Fruit fly (Drosophila melanogaster) whole organism, embryonic: ENCODE data around the gene Mtr3.

ENCODE experiments used
- CG10267 ChIP-seq: fragments of 200-800 bp; sonication (Bioruptor generic); optimal IDR thresholded peaks from 2 replicates; lab custom pipeline; 2018; ENCODE audit warnings: missing biosample characterization, mild to moderate bottlenecking, missing genetic modification characterization, moderate library complexity
- CG10366 ChIP-seq: fragments of 200-800 bp; sonication (Bioruptor generic); IDR thresholded peaks from 2 replicates; pipeline ENCODE4 v1.3.6; 2022; ENCODE audit warnings: missing biosample characterization, missing genetic modification characterization
- CG12391 ChIP-seq: fragments of 200-800 bp; sonication (Bioruptor generic); optimal IDR thresholded peaks from 3 replicates; lab custom pipeline; 2018; ENCODE audit warnings: missing biosample characterization, mild to moderate bottlenecking, missing genetic modification characterization, moderate library complexity
- CG13624 ChIP-seq: fragments of 200-800 bp; sonication (Bioruptor generic); optimal IDR thresholded peaks from 2 replicates; lab custom pipeline; 2016; ENCODE audit warnings: missing biosample characterization, missing genetic modification characterization
- CG14710 ChIP-seq: fragments of 200-800 bp; sonication (Bioruptor generic); optimal IDR thresholded peaks from 3 replicates; lab custom pipeline; 2019; ENCODE audit warnings: missing biosample characterization, mild to moderate bottlenecking, missing genetic modification characterization, moderate library complexity
- CG15073 ChIP-seq: fragments of 200-800 bp; sonication (Bioruptor generic); optimal IDR thresholded peaks from 2 replicates; lab custom pipeline; 2016; ENCODE audit warnings: missing biosample characterization, missing genetic modification characterization
- CG1529 ChIP-seq: fragments of 200-800 bp; sonication (Bioruptor generic); optimal IDR thresholded peaks from 3 replicates; lab custom pipeline; 2018; ENCODE audit warnings: missing biosample characterization, missing genetic modification characterization
- CG15479 ChIP-seq: fragments of 200-800 bp; sonication (Bioruptor generic); optimal IDR thresholded peaks from 3 replicates; lab custom pipeline; 2019; ENCODE audit warnings: missing biosample characterization, mild to moderate bottlenecking, missing genetic modification characterization, moderate library complexity
- CG17829 ChIP-seq: fragments of 200-800 bp; optimal IDR thresholded peaks from 2 replicates; lab custom pipeline; 2019; ENCODE audit warnings: missing biosample characterization, mild to moderate bottlenecking, missing genetic modification characterization, moderate library complexity
- CG18262 ChIP-seq: fragments of 200-800 bp; optimal IDR thresholded peaks from 3 replicates; lab custom pipeline; 2019; ENCODE audit warnings: missing biosample characterization, mild to moderate bottlenecking, missing genetic modification characterization, moderate library complexity
- CG32532 ChIP-seq: fragments of 200-800 bp; sonication (Bioruptor generic); IDR thresholded peaks from 2 replicates; pipeline ENCODE4 v1.3.6; 2022; ENCODE audit warnings: missing biosample characterization, missing genetic modification characterization
- CG32772 ChIP-seq: fragments of 200-800 bp; sonication (Bioruptor generic); IDR thresholded peaks from 2 replicates; pipeline ENCODE4 v1.3.6; 2022; ENCODE audit warnings: missing biosample characterization, missing genetic modification characterization
- CG3281 ChIP-seq: fragments of 200-800 bp; sonication (Bioruptor generic); optimal IDR thresholded peaks from 3 replicates; lab custom pipeline; 2017; ENCODE audit warnings: missing biosample characterization, mild to moderate bottlenecking, missing genetic modification characterization
- CG4707 ChIP-seq: fragments of 200-800 bp; sonication (Bioruptor generic); optimal IDR thresholded peaks from 2 replicates; lab custom pipeline; 2018; ENCODE audit warnings: missing biosample characterization, mild to moderate bottlenecking, missing genetic modification characterization, moderate library complexity
- CG6854 ChIP-seq: fragments of 200-800 bp; sonication (Bioruptor generic); optimal IDR thresholded peaks from 3 replicates; lab custom pipeline; 2017; ENCODE audit warnings: missing biosample characterization, mild to moderate bottlenecking, missing genetic modification characterization
- CG7745 ChIP-seq: fragments of 200-800 bp; sonication (Bioruptor generic); optimal IDR thresholded peaks from 2 replicates; lab custom pipeline; 2018; ENCODE audit warnings: missing biosample characterization, mild to moderate bottlenecking, missing genetic modification characterization, moderate library complexity
- CG7786 ChIP-seq: fragments of 200-800 bp; sonication (Bioruptor generic); optimal IDR thresholded peaks from 2 replicates; lab custom pipeline; 2016; ENCODE audit warnings: missing biosample characterization, missing genetic modification characterization
- CG7963 ChIP-seq: fragments of 200-800 bp; sonication (Bioruptor generic); IDR thresholded peaks from 3 replicates; pipeline ENCODE4 v1.3.6; 2022; ENCODE audit warnings: missing biosample characterization, missing genetic modification characterization; ENCODE audit not compliant: partially characterized antibody
- CG9817 ChIP-seq: fragments of 200-800 bp; sonication (Bioruptor generic); optimal IDR thresholded peaks from 2 replicates; lab custom pipeline; 2018; ENCODE audit warnings: missing biosample characterization, mild to moderate bottlenecking, missing genetic modification characterization, moderate library complexity
- CG9932 ChIP-seq: fragments of 200-800 bp; sonication (Bioruptor generic); IDR thresholded peaks from 2 replicates; pipeline ENCODE4 v1.3.6; 2022; ENCODE audit warnings: missing biosample characterization, missing genetic modification characterization
- Dad ChIP-seq: fragments of 200-800 bp; sonication (Bioruptor generic); optimal IDR thresholded peaks from 3 replicates; lab custom pipeline; 2016; ENCODE audit warnings: missing biosample characterization, missing genetic modification characterization
- Dip3 ChIP-seq: fragments of 200-800 bp; sonication (Bioruptor generic); optimal IDR thresholded peaks from 3 replicates; lab custom pipeline; 2016; ENCODE audit warnings: missing biosample characterization, missing genetic modification characterization
- Doc2 ChIP-seq: fragments of 200-800 bp; sonication (Bioruptor generic); IDR thresholded peaks from 2 replicates; pipeline ENCODE4 v1.3.6; 2022; ENCODE audit warnings: missing biosample characterization, missing genetic modification characterization
- Ets65A ChIP-seq: fragments of 200-800 bp; sonication (Bioruptor generic); peaks from one replicate; lab custom pipeline; 2016; ENCODE audit warnings: missing biosample characterization, missing genetic modification characterization
- Hsf ChIP-seq: fragments of 200-800 bp; sonication (Bioruptor generic); optimal IDR thresholded peaks from 3 replicates; lab custom pipeline; 2016; ENCODE audit warnings: missing biosample characterization, missing genetic modification characterization
- Poxn ChIP-seq: fragments of 200-800 bp; sonication (Bioruptor generic); IDR thresholded peaks from 2 replicates; pipeline ENCODE4 v1.3.6; 2022; ENCODE audit warnings: missing biosample characterization, missing genetic modification characterization
- Sox102F ChIP-seq: fragments of 200-800 bp; sonication (Bioruptor generic); optimal IDR thresholded peaks from 2 replicates; lab custom pipeline; 2018; ENCODE audit warnings: missing biosample characterization, mild to moderate bottlenecking, missing genetic modification characterization, moderate library complexity
- Usf ChIP-seq: fragments of 200-800 bp; sonication (Bioruptor generic); optimal IDR thresholded peaks from 2 replicates; lab custom pipeline; 2017; ENCODE audit warnings: missing genotype, missing biosample characterization, missing genetic modification characterization
- ap ChIP-seq: fragments of 200-800 bp; sonication (Bioruptor generic); IDR thresholded peaks from 2 replicates; pipeline ENCODE4 v1.3.6; 2022; ENCODE audit warnings: missing biosample characterization, missing genetic modification characterization
- cato ChIP-seq: fragments of 200-800 bp; sonication (Bioruptor generic); optimal IDR thresholded peaks from 2 replicates; lab custom pipeline; 2016; ENCODE audit warnings: missing biosample characterization, missing genetic modification characterization, borderline replicate concordance
- cg ChIP-seq: fragments of 200-800 bp; sonication (Bioruptor generic); optimal IDR thresholded peaks from 3 replicates; lab custom pipeline; 2019; ENCODE audit warnings: missing biosample characterization, mild to moderate bottlenecking, missing genetic modification characterization, moderate library complexity
- chif ChIP-seq, 2 experiments: fragments of 200-800 bp; sonication (Bioruptor generic); optimal IDR thresholded peaks; 3 replicates each; lab custom pipeline; 2016; ENCODE audit warnings: missing biosample characterization in 2 of 2, missing genetic modification characterization in 2 of 2
- eyg ChIP-seq: fragments of 200-800 bp; sonication (Bioruptor generic); optimal IDR thresholded peaks from 3 replicates; lab custom pipeline; 2016; ENCODE audit warnings: missing biosample characterization, missing genetic modification characterization
- fd3F ChIP-seq: fragments of 200-800 bp; sonication (Bioruptor generic); optimal IDR thresholded peaks from 2 replicates; lab custom pipeline; 2018; ENCODE audit warnings: missing biosample characterization, mild to moderate bottlenecking, missing genetic modification characterization, moderate library complexity
- gce ChIP-seq: fragments of 200-800 bp; sonication (Bioruptor generic); IDR thresholded peaks from 3 replicates; pipeline ENCODE4 v1.3.6; 2022; ENCODE audit warnings: missing biosample characterization, missing genetic modification characterization
- hth ChIP-seq: fragments of >200 bp; optimal IDR thresholded peaks from 2 replicates; lab custom pipeline; 2017; ENCODE audit warnings: inconsistent platforms
- ind ChIP-seq: fragments of 200-800 bp; sonication (Bioruptor generic); optimal IDR thresholded peaks from 3 replicates; lab custom pipeline; 2016; ENCODE audit warnings: missing biosample characterization, missing genetic modification characterization
- jigr1 ChIP-seq: fragments of 200-800 bp; sonication (Bioruptor generic); IDR thresholded peaks from 3 replicates; pipeline ENCODE4 v1.3.6; 2022; ENCODE audit warnings: missing biosample characterization, missing genetic modification characterization
- lbe ChIP-seq: fragments of 200-800 bp; sonication (Bioruptor generic); optimal IDR thresholded peaks from 2 replicates; lab custom pipeline; 2016; ENCODE audit warnings: missing biosample characterization, mild to moderate bottlenecking, missing genetic modification characterization
- luna ChIP-seq: fragments of 200-800 bp; sonication (Bioruptor generic); optimal IDR thresholded peaks from 2 replicates; lab custom pipeline; 2016; ENCODE audit warnings: missing biosample characterization, missing genetic modification characterization
- nerfin-2 ChIP-seq: fragments of 200-800 bp; sonication (Bioruptor generic); IDR thresholded peaks from 2 replicates; pipeline ENCODE4 v1.3.6; 2022; ENCODE audit warnings: missing biosample characterization, missing genetic modification characterization; ENCODE audit not compliant: partially characterized antibody
- phol ChIP-seq: fragments of 200-800 bp; sonication (Bioruptor generic); optimal IDR thresholded peaks from 3 replicates; lab custom pipeline; 2018; ENCODE audit warnings: missing biosample characterization, mild to moderate bottlenecking, missing genetic modification characterization, moderate library complexity
- pum ChIP-seq: fragments of 200-800 bp; sonication (Bioruptor generic); optimal IDR thresholded peaks from 2 replicates; lab custom pipeline; 2016; ENCODE audit warnings: missing biosample characterization, missing genetic modification characterization
- ranshi ChIP-seq: fragments of 200-800 bp; sonication (Bioruptor generic); IDR thresholded peaks from 2 replicates; pipeline ENCODE4 v1.3.6; 2022; ENCODE audit warnings: missing biosample characterization, missing genetic modification characterization
- sens-2 ChIP-seq: fragments of 200-800 bp; sonication (Bioruptor generic); IDR thresholded peaks from 2 replicates; pipeline ENCODE4 v1.3.6; 2022; ENCODE audit warnings: missing biosample characterization, missing genetic modification characterization
- slou ChIP-seq: fragments of 200-800 bp; sonication (Bioruptor generic); optimal IDR thresholded peaks from 3 replicates; lab custom pipeline; 2016; ENCODE audit warnings: missing biosample characterization, missing genetic modification characterization
- tin ChIP-seq: fragments of 200-800 bp; sonication (Bioruptor generic); optimal IDR thresholded peaks from 3 replicates; lab custom pipeline; 2016; ENCODE audit warnings: missing biosample characterization, missing genetic modification characterization
- tna ChIP-seq: fragments of 200-800 bp; sonication (Bioruptor generic); IDR thresholded peaks from 2 replicates; pipeline ENCODE4 v1.3.6; 2022; ENCODE audit warnings: missing biosample characterization, missing genetic modification characterization; ENCODE audit not compliant: partially characterized antibody
- ttk ChIP-seq: fragments of 200-800 bp; sonication (Bioruptor generic); IDR thresholded peaks from 2 replicates; pipeline ENCODE4 v2.1.2; 2022; ENCODE audit warnings: missing biosample characterization, missing genetic modification characterization
- wdn ChIP-seq: fragments of 200-800 bp; sonication (Bioruptor generic); IDR thresholded peaks from 2 replicates; pipeline ENCODE4 v1.3.6; 2022; ENCODE audit warnings: missing biosample characterization, missing genetic modification characterization
- zfh2 ChIP-seq: fragments of 200-800 bp; sonication (Bioruptor generic); optimal IDR thresholded peaks from 2 replicates; lab custom pipeline; 2016; ENCODE audit warnings: missing biosample characterization, missing genetic modification characterization

The Mtr3 gene

DNA sequence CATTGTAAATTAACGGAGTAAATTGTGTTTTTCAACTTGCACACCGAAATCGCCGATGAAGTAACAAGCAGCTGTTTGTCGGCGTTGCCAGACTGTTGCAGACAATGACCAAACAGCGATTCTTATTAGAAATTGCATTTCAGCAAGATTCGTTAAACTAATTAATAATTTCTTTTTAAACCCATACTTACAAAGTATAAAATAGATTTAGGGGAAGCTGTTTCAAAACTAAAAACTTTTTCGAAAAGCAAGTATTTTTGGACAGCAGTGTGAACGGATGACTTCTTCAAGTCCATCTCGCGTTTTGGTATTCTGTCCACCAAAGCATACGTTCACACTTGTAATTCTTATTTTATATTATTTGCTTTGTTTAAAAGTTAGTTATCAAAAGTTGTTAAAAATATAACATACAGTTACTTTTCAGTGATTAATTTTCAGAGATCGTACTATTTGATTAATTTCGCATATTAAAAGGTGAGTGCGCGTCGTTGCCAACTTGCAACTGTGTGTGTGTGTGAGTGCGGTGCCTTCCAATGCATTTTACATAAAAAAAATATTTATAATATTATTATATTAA, 15.0 kb upstream of the Mtr3 start, which contains the start of the genes CG8004 and RhoGDI (continued):
- no peak for TF ChIP-seq jigr1 (GFP tag; lab: Robert Waterston, UW)
- TF ChIP-seq Dip3 (GFP tag; lab: Kevin White, UChicago), result peak; percentile 67
- TF ChIP-seq tna (GFP tag; lab: Robert Waterston, UW), result no peak
- TF ChIP-seq eyg (GFP tag; lab: Kevin White, UChicago), result peak; percentile 23
- TF ChIP-seq CG7745 (tag; lab: Kevin White, UChicago), result no peak
- peak; percentile 74 for TF ChIP-seq CG7786 (GFP tag; lab: Kevin White, UChicago)
- no peak for TF ChIP-seq slou (GFP tag; lab: Kevin White, UChicago)
- TF ChIP-seq CG6854, result no peak
- no peak for TF ChIP-seq CG15073 (GFP tag; lab: Kevin White, UChicago)
- TF ChIP-seq gce (GFP tag; lab: Robert Waterston, UW), result no peak
- peak; percentile 40 for TF ChIP-seq cato (GFP tag; lab: Kevin White, UChicago)
- TF ChIP-seq ttk, result 0 out of 2 replicates have a peak, but pooled peaks have one; percentile 43
- no peak for TF ChIP-seq Usf (GFP tag; lab: Kevin White, UChicago)
- peak; percentile 61 for TF ChIP-seq pum (GFP tag; lab: Kevin White, UChicago)
- peak; percentile 67 for TF ChIP-seq zfh2 (GFP tag; lab: Kevin White, UChicago)
- TF ChIP-seq cg (GFP tag; lab: Kevin White, UChicago), result no peak
- peak; percentile 76 for TF ChIP-seq CG32532
- TF ChIP-seq CG3281 (GFP tag; lab: Kevin White, UChicago), result peak; percentile 48
- no peak for TF ChIP-seq luna (GFP tag; lab: Kevin White, UChicago)
- no peak for TF ChIP-seq CG15479
- no peak for TF ChIP-seq CG4707 (GFP tag; lab: Kevin White, UChicago)
- TF ChIP-seq hth (lab: Kevin White, UChicago), result no peak
- peak; percentile 61 for TF ChIP-seq CG10366 (GFP tag; lab: Robert Waterston, UW)
- peak; percentile 47 for TF ChIP-seq fd3F (GFP tag; lab: Kevin White, UChicago)
- 0 out of 2 replicates have a peak, but pooled peaks have one; percentile 32 for TF ChIP-seq CG32772 (GFP tag; lab: Robert Waterston, UW)
- TF ChIP-seq Sox102F (GFP tag; lab: Kevin White, UChicago), result peak; percentile 63
- peak; percentile 12 to 64 for TF ChIP-seq chif (GFP tag; optimal IDR thresholded peaks at IDR 0.05; lab: Kevin White, UChicago)
- TF ChIP-seq tin (GFP tag; lab: Kevin White, UChicago), result peak; percentile 75
- no peak for TF ChIP-seq lbe
- TF ChIP-seq Dad, result peak; percentile 67
- TF ChIP-seq sens-2 (GFP tag; lab: Robert Waterston, UW), result no peak
- TF ChIP-seq ind (GFP tag; lab: Kevin White, UChicago), result peak; percentile 69
- TF ChIP-seq CG12391 (tag; lab: Kevin White, UChicago), result peak; percentile 82
- TF ChIP-seq phol, result peak; percentile 81
- TF ChIP-seq CG1529 (GFP tag; lab: Kevin White, UChicago), result no peak
- no peak for TF ChIP-seq nerfin-2 (GFP tag; lab: Robert Waterston, UW)
- peak; percentile 46; the same call in 1 of the 2 replicates for TF ChIP-seq wdn (GFP tag; lab: Robert Waterston, UW)
- peak; percentile 50 for TF ChIP-seq CG18262
- no peak for TF ChIP-seq CG7963 (GFP tag; lab: Robert Waterston, UW)
- TF ChIP-seq CG13624 (GFP tag; lab: Kevin White, UChicago), result peak; percentile 71
- peak; percentile 78 for TF ChIP-seq CG10267 (tag; lab: Kevin White, UChicago)
- peak; percentile 80 for TF ChIP-seq Hsf
- no peak for TF ChIP-seq Doc2 (GFP tag; lab: Robert Waterston, UW)
- no peak for TF ChIP-seq ap (GFP tag; lab: Robert Waterston, UW)
- no peak for TF ChIP-seq Poxn
- TF ChIP-seq CG9817 (tag; lab: Kevin White, UChicago), result peak; percentile 71
- TF ChIP-seq Ets65A (GFP tag; lab: Kevin White, UChicago), result peak; percentile 91
- TF ChIP-seq ranshi (GFP tag; lab: Robert Waterston, UW), result peak; percentile 59
- peak; percentile 79 for TF ChIP-seq CG17829 (tag; lab: Kevin White, UChicago)
- peak; percentile 82 for TF ChIP-seq CG9932
- TF ChIP-seq CG14710 (tag; lab: Kevin White, UChicago), result peak; percentile 88
